Fruit fly (Drosophila melanogaster): ENCODE results near the gene CanA1.

Gene CanA1

DNA sequence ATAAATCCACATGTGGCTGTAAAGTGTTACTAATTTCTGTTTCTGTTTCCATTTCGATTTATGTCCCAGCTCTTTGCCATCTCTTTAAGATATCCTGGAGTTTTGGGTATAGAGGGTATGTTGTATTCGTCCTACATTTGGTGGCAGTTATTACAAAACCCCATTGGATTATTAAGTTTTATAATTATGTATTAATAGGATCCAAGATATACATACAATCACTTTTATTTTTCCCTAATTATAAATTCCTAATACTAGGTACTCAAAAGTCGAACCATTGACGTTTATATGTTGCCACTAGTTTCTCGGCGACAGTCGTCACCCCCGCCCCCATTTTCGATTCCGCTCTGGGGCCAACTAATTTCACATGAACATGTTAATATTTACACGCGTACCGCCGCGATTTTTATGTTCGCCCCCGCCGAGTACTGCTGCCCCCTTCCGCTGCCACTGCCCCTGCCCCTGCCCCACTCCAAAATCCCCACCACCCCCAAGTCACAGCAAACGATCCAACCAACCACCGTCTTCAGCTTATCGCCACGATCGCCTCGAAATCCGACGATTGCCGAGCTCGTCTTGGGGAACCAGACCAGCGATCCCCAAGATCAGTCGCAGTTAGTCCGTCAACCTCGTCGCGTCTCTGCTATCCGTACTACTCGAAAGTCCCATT lies 25.6 kb downstream of the CanA1 start, which contains the start of gene Sox100B (continued):
- TF ChIP-seq CG17829 (tag; optimal IDR thresholded peaks at IDR 0.05) (peak; percentile 88), hb (GFP tag; IDR thresholded peaks at IDR 0.05; ENCODE audit: partially characterized antibody) (no peak), CG30431 (GFP tag; optimal IDR thresholded peaks at IDR 0.05) (peak; percentile 43), Nf-YC (tag; optimal IDR thresholded peaks at IDR 0.05) (peak; percentile 83), Fer3 (tag; optimal IDR thresholded peaks at IDR 0.05) (peak; percentile 33), CG1529 (GFP tag; optimal IDR thresholded peaks at IDR 0.05) (peak; percentile 59), CG4424 (GFP tag; optimal IDR thresholded peaks at IDR 0.05) (peak; percentile 64), maf-S (GFP tag; optimal IDR thresholded peaks at IDR 0.05) (no peak), jumu (GFP tag; optimal IDR thresholded peaks at IDR 0.05) (peak; percentile 3), Abd-B (GFP tag; optimal IDR thresholded peaks at IDR 0.05) (peak; percentile 43), CG11247 (GFP tag; IDR thresholded peaks at IDR 0.05) (no peak), Atf-2 (GFP tag; optimal IDR thresholded peaks at IDR 0.05) (peak; percentile 21), Eip74EF (GFP tag; optimal IDR thresholded peaks at IDR 0.05) (peak in 1 of 2 experiments; percentile 18), Dbx (GFP tag; IDR thresholded peaks at IDR 0.05) (no peak), CG1233 (GFP tag; optimal IDR thresholded peaks at IDR 0.05) (peak; percentile 27), Six4 (GFP tag; optimal IDR thresholded peaks at IDR 0.05) (peak; percentile 32), CG17328 (GFP tag; IDR thresholded peaks at IDR 0.05) (peak; percentile 72), stwl (tag; optimal IDR thresholded peaks at IDR 0.05) (peak; percentile 52), fd96Cb (tag; optimal IDR thresholded peaks at IDR 0.05) (peak; percentile 78), CG10147 (GFP tag; optimal IDR thresholded peaks at IDR 0.05) (no peak), CG42726 (GFP tag; IDR thresholded peaks at IDR 0.05; ENCODE audit: partially characterized antibody) (no peak), CG6791 (GFP tag; IDR thresholded peaks at IDR 0.05; ENCODE audit: partially characterized antibody) (no peak), sens-2 (GFP tag; IDR thresholded peaks at IDR 0.05) (0 out of 2 replicates have a peak, but pooled peaks have one; percentile 51), D19A (tag; optimal IDR thresholded peaks at IDR 0.05) (peak; percentile 78), CG1602 (GFP tag; optimal IDR thresholded peaks at IDR 0.05) (peak; percentile 69), danr (GFP tag; IDR thresholded peaks at IDR 0.05) (no peak)

DNA sequence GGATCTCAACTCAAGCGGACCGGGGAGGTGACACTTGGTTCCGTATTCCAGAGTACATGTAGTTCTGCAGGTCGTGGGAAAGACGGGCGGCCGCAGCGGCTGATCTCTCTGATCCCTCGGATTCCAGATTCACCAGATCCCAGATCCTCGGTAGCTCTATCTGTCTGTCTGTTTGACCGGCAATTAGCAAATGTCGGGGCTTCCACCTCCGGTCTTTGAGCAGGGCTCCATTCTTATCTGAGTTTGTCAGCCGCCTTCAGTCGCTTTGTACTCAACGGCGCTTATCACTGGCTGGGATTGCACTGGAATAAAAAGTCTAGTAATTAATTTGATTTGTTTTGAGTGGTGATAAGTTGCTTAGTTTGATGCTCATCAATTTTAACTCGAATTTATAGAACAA lies 27.2 kb downstream of the CanA1 start:
- TF ChIP-seq CG9876 (GFP tag; optimal IDR thresholded peaks at IDR 0.05), result no peak
- no peak for TF ChIP-seq ash1 (GFP tag; optimal IDR thresholded peaks at IDR 0.05)
- peak; percentile 1 for TF ChIP-seq CG11504 (tag; optimal IDR thresholded peaks at IDR 0.05)
- TF ChIP-seq Sox100B (GFP tag; optimal IDR thresholded peaks at IDR 0.05), result no peak
- TF ChIP-seq peb (GFP tag; IDR thresholded peaks at IDR 0.05), result no peak
- TF ChIP-seq CG10462 (GFP tag; optimal IDR thresholded peaks at IDR 0.05), result no peak
- TF ChIP-seq pfk (GFP tag; optimal IDR thresholded peaks at IDR 0.05), result no peak
- TF ChIP-seq sens (GFP tag), result no peak
- peak; percentile 48 for TF ChIP-seq CG1603 (tag; optimal IDR thresholded peaks at IDR 0.05)
- TF ChIP-seq row (GFP tag; IDR thresholded peaks at IDR 0.05), result peak; percentile 24; the same call in 1 of the 3 replicates
- TF ChIP-seq CG1529 (GFP tag; optimal IDR thresholded peaks at IDR 0.05), result no peak
- TF ChIP-seq luna (GFP tag; optimal IDR thresholded peaks at IDR 0.05), result no peak
- TF ChIP-seq Hr78 (GFP tag; optimal IDR thresholded peaks at IDR 0.05), result peak in 1 of 2 experiments; percentile 3
- TF ChIP-seq Hmx (GFP tag; optimal IDR thresholded peaks at IDR 0.05), result no peak
- TF ChIP-seq Rx (GFP tag; IDR thresholded peaks at IDR 0.05), result no peak
- TF ChIP-seq BtbVII (GFP tag; optimal IDR thresholded peaks at IDR 0.05), result no peak
- no peak for TF ChIP-seq CoRest (tag; optimal IDR thresholded peaks at IDR 0.05)
- 0 out of 2 replicates have a peak, but pooled peaks have one; percentile 3 for TF ChIP-seq crol (GFP tag; IDR thresholded peaks at IDR 0.05)
- peak; percentile 35 for TF ChIP-seq gem (tag; optimal IDR thresholded peaks at IDR 0.05)

All from whole organism, embryonic.